Worm (Caenorhabditis elegans) whole organism, L3 larva: ENCODE data around the gene frpr-5.
A peak's percentile ranks its signal among the peaks of the same experiment; 100 is the strongest.

Source experiments
- elt-2 ChIP-seq: sonication (generic microtip); optimal IDR thresholded peaks from 2 replicates; lab custom pipeline; 2016; ENCODE audit warnings: missing genetic modification reagents, mild to moderate bottlenecking, missing genetic modification characterization, missing compliant biosample characterization
- nhr-77 ChIP-seq: fragments of 150-350 bp; optimal IDR thresholded peaks from 2 replicates; lab custom pipeline; 2014; ENCODE audit warnings: missing biosample characterization, missing genetic modification characterization

ce11 chrV:13568533-13568932 is 32.6 kb upstream of the frpr-5 start, which contains the start of the genes nuaf-1 and bir-2:
- no peak for TF ChIP-seq nhr-77
- peak; percentile 21 for TF ChIP-seq elt-2
